Worm (Caenorhabditis elegans) whole organism, mixed stage, embryonic: Measurements from ENCODE around the gene K01D12.8.

Source experiments
- ceh-43 ChIP-seq: fragments of 200-800 bp; sonication (Bioruptor generic); optimal IDR thresholded peaks from 2 replicates; lab custom pipeline; 2018; ENCODE audit warnings: mild to moderate bottlenecking, missing genetic modification characterization, moderate library complexity, missing compliant biosample characterization
- ceh-83 ChIP-seq: fragments of 200-800 bp; sonication (Bioruptor generic); optimal IDR thresholded peaks from 2 replicates; lab custom pipeline; 2018; ENCODE audit warnings: mild to moderate bottlenecking, missing genetic modification characterization, missing compliant biosample characterization
- ces-1 ChIP-seq: fragments of 150-350 bp; optimal IDR thresholded peaks from 2 replicates; lab custom pipeline; 2014; ENCODE audit warnings: missing biosample characterization, missing genetic modification reagents, missing genetic modification characterization
- cnd-1 ChIP-seq: fragments of 200-800 bp; sonication (Bioruptor generic); optimal IDR thresholded peaks from 2 replicates; lab custom pipeline; 2018; ENCODE audit warnings: mild to moderate bottlenecking, missing genetic modification characterization, missing compliant biosample characterization
- drap-1 ChIP-seq: fragments of 200-800 bp; sonication (Bioruptor generic); optimal IDR thresholded peaks from 3 replicates; lab custom pipeline; 2018; ENCODE audit warnings: mild to moderate bottlenecking, missing genetic modification characterization, missing compliant biosample characterization
- flh-1 ChIP-seq: fragments of 200-800 bp; sonication (Bioruptor generic); optimal IDR thresholded peaks from 2 replicates; lab custom pipeline; 2018; ENCODE audit warnings: mild to moderate bottlenecking, missing genetic modification characterization, moderate library complexity, missing compliant biosample characterization
- ham-2 ChIP-seq: fragments of 200-800 bp; sonication (Bioruptor generic); optimal IDR thresholded peaks from 2 replicates; lab custom pipeline; 2018; ENCODE audit warnings: mild to moderate bottlenecking, missing genetic modification characterization, missing compliant biosample characterization
- hlh-1 ChIP-seq: fragments of 150-350 bp; optimal IDR thresholded peaks from 2 replicates; lab custom pipeline; 2014; ENCODE audit warnings: missing biosample characterization, missing genetic modification reagents, missing genetic modification characterization
- lin-13 ChIP-seq: fragments of 150-350 bp; optimal IDR thresholded peaks from 2 replicates; lab custom pipeline; 2014; ENCODE audit warnings: missing biosample characterization, missing genetic modification characterization
- lsy-2 ChIP-seq: fragments of 150-350 bp; optimal IDR thresholded peaks from 2 replicates; lab custom pipeline; 2014; ENCODE audit warnings: missing biosample characterization, missing genetic modification characterization
- mep-1 ChIP-seq: fragments of 150-350 bp; optimal IDR thresholded peaks from 2 replicates; lab custom pipeline; 2017; ENCODE audit warnings: missing biosample characterization, missing genetic modification reagents, missing genetic modification characterization, inconsistent platforms
- nhr-237 ChIP-seq: fragments of 150-350 bp; optimal IDR thresholded peaks from 2 replicates; lab custom pipeline; 2014; ENCODE audit warnings: missing biosample characterization, missing genetic modification characterization
- sem-2 ChIP-seq: fragments of 200-800 bp; sonication (Bioruptor generic); optimal IDR thresholded peaks from 2 replicates; lab custom pipeline; 2018; ENCODE audit warnings: mild to moderate bottlenecking, missing genetic modification characterization, missing compliant biosample characterization
- tbx-8 ChIP-seq: fragments of 200-800 bp; sonication (Bioruptor generic); optimal IDR thresholded peaks from 2 replicates; lab custom pipeline; 2018; ENCODE audit warnings: mild to moderate bottlenecking, missing genetic modification characterization, moderate library complexity, missing compliant biosample characterization
- unc-62 ChIP-seq: fragments of 150-350 bp; optimal IDR thresholded peaks from 2 replicates; lab custom pipeline; 2014; ENCODE audit warnings: missing biosample characterization, missing genetic modification reagents, missing genetic modification characterization
- zip-8 ChIP-seq: fragments of 150-350 bp; optimal IDR thresholded peaks from 2 replicates; lab custom pipeline; 2014; ENCODE audit warnings: missing biosample characterization, missing genetic modification characterization
- ztf-11 ChIP-seq: fragments of 150-350 bp; optimal IDR thresholded peaks from 2 replicates; lab custom pipeline; 2014; ENCODE audit warnings: missing biosample characterization, missing genetic modification characterization

Gene K01D12.8

DNA sequence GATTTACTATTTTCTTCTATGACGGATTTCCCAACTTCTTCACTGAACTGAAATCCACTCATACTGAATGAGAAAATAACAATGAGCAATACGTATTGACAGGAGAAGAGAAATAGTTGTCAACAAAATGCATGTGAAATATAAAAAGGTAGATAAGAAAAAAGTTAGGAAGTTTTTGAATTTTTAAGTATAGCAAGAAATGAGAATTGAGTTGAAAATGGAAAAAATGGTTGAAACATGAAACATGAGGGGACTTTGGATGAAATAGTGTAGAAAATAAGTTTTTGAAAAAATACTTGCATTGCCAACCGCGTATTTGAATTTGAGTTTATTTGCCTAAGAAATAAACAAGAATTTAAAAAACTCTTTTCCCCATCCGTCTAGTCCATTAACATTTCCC, 44.4 kb downstream of the K01D12.8 start, which contains the start of the genes pals-38 and C54D10.9:
Gene pals-38, minus strand, starts transcription at position 101 of the 400 bp plus-strand sequence.
Gene C54D10.9, plus strand, starts transcription at position 259 of the 400 bp plus-strand sequence.
- TF ChIP-seq tbx-8, result no peak
- TF ChIP-seq ham-2 (GFP tag; lab: Kevin White, UChicago), result no peak

DNA sequence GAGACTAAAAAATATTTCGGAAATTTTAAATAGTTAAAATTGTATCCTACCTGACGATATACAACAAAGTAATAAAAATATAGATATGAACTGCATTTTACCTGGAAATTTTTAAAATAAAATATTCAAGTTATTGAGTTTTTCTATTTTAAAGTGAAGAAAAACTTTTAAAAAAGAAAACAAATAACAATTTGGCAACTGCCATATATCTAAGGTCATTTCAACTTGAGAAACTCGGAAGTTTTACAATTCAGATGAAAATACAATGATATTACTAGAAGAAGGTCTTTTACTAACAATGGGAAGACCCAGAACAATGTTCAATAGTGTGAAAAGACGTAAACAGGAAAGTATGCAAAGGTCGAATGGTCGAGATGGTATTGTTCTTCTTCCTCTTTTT, 47.4 kb downstream of the K01D12.8 start, which contains the start of gene C54D10.10:
Gene C54D10.10, minus strand, starts transcription at position 101 of the 400 bp plus-strand sequence.
- TF ChIP-seq drap-1 (GFP tag; lab: Kevin White, UChicago), result no peak
- no peak for TF ChIP-seq ceh-83
- no peak for TF ChIP-seq zip-8 (tag; lab: Kevin White, UChicago)
- no peak for TF ChIP-seq cnd-1 (tag; lab: Kevin White, UChicago)
- no peak for TF ChIP-seq lin-13 (tag; lab: Kevin White, UChicago)
- TF ChIP-seq unc-62, result no peak
- TF ChIP-seq sem-2, result no peak
- no peak for TF ChIP-seq hlh-1
- no peak for TF ChIP-seq flh-1 (GFP tag; lab: Kevin White, UChicago)
- TF ChIP-seq ceh-43 (GFP tag; lab: Kevin White, UChicago), result no peak
- no peak for TF ChIP-seq mep-1
- TF ChIP-seq ztf-11 (tag; lab: Kevin White, UChicago), result no peak

DNA sequence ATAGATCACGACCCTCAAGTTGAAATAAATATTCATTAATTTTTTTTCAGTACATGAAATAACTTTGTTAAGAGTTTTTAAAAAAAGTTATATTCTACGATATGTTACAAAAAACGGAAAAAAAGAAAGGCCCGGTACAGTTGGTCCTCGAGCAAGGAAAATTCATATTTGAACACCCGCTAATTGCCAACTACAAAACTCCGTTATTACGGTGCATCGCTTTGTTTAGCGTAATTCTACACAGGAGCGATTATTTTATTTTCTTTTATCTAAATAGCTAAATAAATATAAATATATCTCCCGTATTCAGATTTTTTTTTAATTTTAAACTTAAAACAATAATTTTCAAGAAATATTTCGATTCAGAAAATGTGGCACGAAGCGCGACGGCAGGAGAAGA, 48.0 kb downstream of the K01D12.8 start, which contains the start of gene F28C1.1:
Gene F28C1.1, plus strand, starts transcription at position 365 of the 400 bp plus-strand sequence.
- TF ChIP-seq nhr-237 (tag; lab: Kevin White, UChicago) (no peak), ces-1 (GFP tag; lab: Kevin White, UChicago) (peak; percentile 53), lsy-2 (peak; percentile 20)
